Worm (Caenorhabditis elegans) whole organism, L4 larva: ENCODE results near the gene cpr-8.

Experiments used
- D1046.2 ChIP-seq: fragments of 200-800 bp; sonication (Bioruptor generic); IDR thresholded peaks from 2 replicates; pipeline ENCODE4 v1.3.6; 2022; ENCODE audit warnings: missing genetic modification characterization, missing compliant biosample characterization
- F10B5.3 ChIP-seq: sonication (generic microtip); optimal IDR thresholded peaks from 2 replicates; lab custom pipeline; 2016; ENCODE audit warnings: mild to moderate bottlenecking, missing genetic modification characterization, missing compliant biosample characterization
- F37D6.2 ChIP-seq: sonication (generic microtip); optimal IDR thresholded peaks from 2 replicates; lab custom pipeline; 2016; ENCODE audit warnings: mild to moderate bottlenecking, missing genetic modification characterization, missing compliant biosample characterization
- T20F7.1 ChIP-seq: fragments of 200-800 bp; sonication (Bioruptor generic); optimal IDR thresholded peaks from 2 replicates; lab custom pipeline; 2018; ENCODE audit warnings: mild to moderate bottlenecking, missing genetic modification characterization, missing compliant biosample characterization
- T26A8.4 ChIP-seq: fragments of 200-800 bp; sonication (Bioruptor generic); IDR thresholded peaks from 2 replicates; pipeline ENCODE4 v1.3.6; 2022; ENCODE audit warnings: missing genetic modification characterization, missing compliant biosample characterization
- ZK546.5 ChIP-seq, 2 experiments: sonication (generic microtip); optimal IDR thresholded peaks; 2 replicates each; lab custom pipeline; 2017; ENCODE audit warnings: missing biosample characterization in 2 of 2, missing genetic modification characterization in 2 of 2
- ama-1 ChIP-seq: fragments of 150-350 bp; optimal IDR thresholded peaks from 2 replicates; lab custom pipeline; 2014; ENCODE audit warnings: inconsistent platforms, mixed read lengths
- arid-1 ChIP-seq: fragments of 200-800 bp; sonication (Bioruptor generic); conservative IDR thresholded peaks from 2 replicates; pipeline ENCODE4 v1.3.6; 2022; ENCODE audit warnings: missing genetic modification reagents, missing genetic modification characterization, missing compliant biosample characterization
- ceh-82 ChIP-seq: sonication (generic microtip); optimal IDR thresholded peaks from 2 replicates; lab custom pipeline; 2017; ENCODE audit warnings: missing biosample characterization, missing genetic modification characterization
- cey-2 ChIP-seq: sonication (generic microtip); optimal IDR thresholded peaks from 3 replicates; lab custom pipeline; 2017; ENCODE audit warnings: missing genetic modification characterization, mild to moderate bottlenecking, missing compliant biosample characterization, antibody characterized with exemption, borderline replicate concordance; ENCODE audit not compliant: insufficient read depth
- daf-12 ChIP-seq: fragments of 150-350 bp; optimal IDR thresholded peaks from 2 replicates; lab custom pipeline; 2014; ENCODE audit warnings: missing biosample characterization, missing genetic modification reagents, missing genetic modification characterization
- daf-16 ChIP-seq, 3 experiments: sonication (generic microtip); optimal IDR thresholded peaks; 2 replicates each; lab custom pipeline; 2016 to 2017; ENCODE audit warnings: missing genetic modification characterization in 3 of 3, missing genetic modification reagents in 3 of 3, mild to moderate bottlenecking in 2 of 3, missing compliant biosample characterization in 2 of 3, missing biosample characterization in 1 of 3, moderate library complexity in 1 of 3
- daf-19 ChIP-seq: fragments of 200-800 bp; sonication (Bioruptor generic); conservative IDR thresholded peaks from 2 replicates; pipeline ENCODE4 v1.3.6; 2022; ENCODE audit warnings: missing genetic modification characterization, missing compliant biosample characterization
- daf-8 ChIP-seq: fragments of 200-800 bp; sonication (Bioruptor generic); IDR thresholded peaks from 2 replicates; pipeline ENCODE4 v1.3.6; 2022; ENCODE audit warnings: missing genetic modification characterization, missing compliant biosample characterization
- dmd-9 ChIP-seq: fragments of 200-800 bp; sonication (Bioruptor generic); IDR thresholded peaks from 2 replicates; pipeline ENCODE4 v1.3.6; 2022; ENCODE audit warnings: missing genetic modification reagents, missing genetic modification characterization, missing compliant biosample characterization
- dpl-1 ChIP-seq: fragments of 150-350 bp; optimal IDR thresholded peaks from 2 replicates; lab custom pipeline; 2014; ENCODE audit warnings: missing biosample characterization, missing genetic modification reagents, missing genetic modification characterization
- duxl-1 ChIP-seq: sonication (generic microtip); optimal IDR thresholded peaks from 2 replicates; lab custom pipeline; 2016; ENCODE audit warnings: mild to moderate bottlenecking, missing genetic modification characterization, moderate library complexity, missing compliant biosample characterization; ENCODE audit not compliant: poor library complexity
- dve-1 ChIP-seq: sonication (generic microtip); optimal IDR thresholded peaks from 2 replicates; lab custom pipeline; 2017; ENCODE audit warnings: antibody characterized with exemption, mild to moderate bottlenecking, missing genetic modification characterization, missing compliant biosample characterization; ENCODE audit not compliant: insufficient read depth
- egl-43 ChIP-seq: fragments of 200-800 bp; sonication (Bioruptor generic); IDR thresholded peaks from 2 replicates; pipeline ENCODE4 v1.3.6; 2022; ENCODE audit warnings: missing genetic modification reagents, missing genetic modification characterization, missing compliant biosample characterization
- gei-8 ChIP-seq: fragments of 200-800 bp; sonication (Bioruptor generic); optimal IDR thresholded peaks from 2 replicates; lab custom pipeline; 2018; ENCODE audit warnings: mild to moderate bottlenecking, missing genetic modification characterization, missing compliant biosample characterization
- hif-1 ChIP-seq, 2 experiments: sonication (generic microtip); optimal IDR thresholded peaks; 2 replicates each; lab custom pipeline; 2016 to 2017; ENCODE audit warnings: missing compliant biosample characterization in 2 of 2, missing genetic modification characterization in 2 of 2, missing genetic modification reagents in 2 of 2, missing genotype in 2 of 2, mild to moderate bottlenecking in 1 of 2
- hlh-11 ChIP-seq: fragments of 200-800 bp; sonication (Bioruptor generic); optimal IDR thresholded peaks from 2 replicates; lab custom pipeline; 2018; ENCODE audit warnings: mild to moderate bottlenecking, missing genetic modification characterization, missing compliant biosample characterization
- hmg-1.1 ChIP-seq: fragments of 200-800 bp; sonication (Bioruptor generic); IDR thresholded peaks from 2 replicates; pipeline ENCODE4 v1.3.6; 2022; ENCODE audit warnings: missing genetic modification reagents, missing genetic modification characterization, missing compliant biosample characterization
- jun-1 ChIP-seq: fragments of 150-350 bp; optimal IDR thresholded peaks from 2 replicates; lab custom pipeline; 2014; ENCODE audit warnings: missing biosample characterization, missing genetic modification reagents, missing genetic modification characterization
- lin-29 ChIP-seq: fragments of 200-800 bp; sonication (Bioruptor generic); IDR thresholded peaks from 2 replicates; pipeline ENCODE4 v1.3.6; 2022; ENCODE audit warnings: missing genetic modification reagents, missing genetic modification characterization, missing compliant biosample characterization
- lin-38 ChIP-seq: fragments of 200-800 bp; sonication (Bioruptor generic); IDR thresholded peaks from 2 replicates; pipeline ENCODE4 v1.3.6; 2022; ENCODE audit warnings: missing genetic modification reagents, missing genetic modification characterization, missing compliant biosample characterization
- lin-39 ChIP-seq: fragments of 150-350 bp; optimal IDR thresholded peaks from 2 replicates; lab custom pipeline; 2014; ENCODE audit warnings: missing biosample characterization, missing genetic modification reagents, missing genetic modification characterization
- lir-3 ChIP-seq: sonication (generic microtip); optimal IDR thresholded peaks from 2 replicates; lab custom pipeline; 2016; ENCODE audit warnings: mild to moderate bottlenecking, missing genetic modification characterization, missing compliant biosample characterization
- lsy-2 ChIP-seq, 2 experiments: fragments of 150-350 bp in 1 of 2; sonication (generic microtip) in 1 of 2; optimal IDR thresholded peaks; 2 replicates each; lab custom pipeline; 2014 to 2017; ENCODE audit warnings: missing biosample characterization in 2 of 2, missing genetic modification characterization in 2 of 2
- madf-9 ChIP-seq: fragments of 200-800 bp; sonication (Bioruptor generic); conservative IDR thresholded peaks from 2 replicates; pipeline ENCODE4 v1.3.6; 2022; ENCODE audit warnings: missing genetic modification reagents, missing genetic modification characterization, missing compliant biosample characterization
- mdt-29 ChIP-seq: fragments of 200-800 bp; sonication (Bioruptor generic); IDR thresholded peaks from 2 replicates; pipeline ENCODE4 v1.3.6; 2022; ENCODE audit warnings: missing genetic modification reagents, missing genetic modification characterization, missing compliant biosample characterization
- mep-1 ChIP-seq: fragments of 150-350 bp; sonication (generic microtip); optimal IDR thresholded peaks from 3 replicates; lab custom pipeline; 2014; ENCODE audit warnings: missing biosample characterization, missing genetic modification characterization
- mes-2 ChIP-seq: sonication (generic microtip); optimal IDR thresholded peaks from 2 replicates; lab custom pipeline; 2016; ENCODE audit warnings: missing genotype, mild to moderate bottlenecking, missing genetic modification characterization, missing compliant biosample characterization; ENCODE audit not compliant: poor library complexity, severe bottlenecking
- mxl-3 ChIP-seq: fragments of 200-800 bp; sonication (Bioruptor generic); optimal IDR thresholded peaks from 2 replicates; lab custom pipeline; 2018; ENCODE audit warnings: mild to moderate bottlenecking, missing genetic modification characterization, missing compliant biosample characterization
- nhr-111 ChIP-seq: fragments of 200-800 bp; sonication (Bioruptor generic); optimal IDR thresholded peaks from 2 replicates; lab custom pipeline; 2018; ENCODE audit warnings: mild to moderate bottlenecking, missing genetic modification characterization, missing compliant biosample characterization
- nhr-41 ChIP-seq: fragments of 200-800 bp; sonication (Bioruptor generic); IDR thresholded peaks from 2 replicates; pipeline ENCODE4 v1.3.6; 2022; ENCODE audit warnings: missing genetic modification reagents, missing genetic modification characterization, missing compliant biosample characterization
- nhr-48 ChIP-seq: sonication (generic microtip); optimal IDR thresholded peaks from 2 replicates; lab custom pipeline; 2016; ENCODE audit warnings: mild to moderate bottlenecking, missing genetic modification characterization, missing compliant biosample characterization
- nhr-77 ChIP-seq: fragments of 150-350 bp; optimal IDR thresholded peaks from 2 replicates; lab custom pipeline; 2014; ENCODE audit warnings: missing biosample characterization, missing genetic modification characterization
- pha-4 ChIP-seq, 2 experiments: fragments of 150-350 bp in 1 of 2; fragments of 200-800 bp in 1 of 2; sonication (Bioruptor generic) in 1 of 2; IDR thresholded peaks in 1 of 2; optimal IDR thresholded peaks in 1 of 2; 2 replicates each; pipeline versions ENCODE4 v1.3.6 to Lab custom; 2014 to 2022; ENCODE audit warnings: missing genetic modification characterization in 2 of 2, missing genetic modification reagents in 2 of 2, missing biosample characterization in 1 of 2, missing compliant biosample characterization in 1 of 2
- rbr-2 ChIP-seq: sonication (generic microtip); optimal IDR thresholded peaks from 2 replicates; lab custom pipeline; 2016; ENCODE audit warnings: missing genotype, missing genetic modification characterization, missing compliant biosample characterization
- saeg-2 ChIP-seq: fragments of 200-800 bp; sonication (Bioruptor generic); IDR thresholded peaks from 2 replicates; pipeline ENCODE4 v1.3.6; 2022; ENCODE audit warnings: missing genetic modification reagents, missing genetic modification characterization, missing compliant biosample characterization
- sdz-12 ChIP-seq: fragments of 200-800 bp; sonication (Bioruptor generic); optimal IDR thresholded peaks from 2 replicates; lab custom pipeline; 2018; ENCODE audit warnings: mild to moderate bottlenecking, missing genetic modification characterization, missing compliant biosample characterization
- set-16 ChIP-seq: fragments of 200-800 bp; sonication (Bioruptor generic); IDR thresholded peaks from 2 replicates; pipeline ENCODE4 v1.3.6; 2022; ENCODE audit warnings: missing genetic modification reagents, missing genetic modification characterization, missing compliant biosample characterization
- spr-1 ChIP-seq: sonication (generic microtip); optimal IDR thresholded peaks from 2 replicates; lab custom pipeline; 2016; ENCODE audit warnings: mild to moderate bottlenecking, missing genetic modification characterization, missing compliant biosample characterization
- unc-130 ChIP-seq: sonication (generic microtip); optimal IDR thresholded peaks from 2 replicates; lab custom pipeline; 2016; ENCODE audit warnings: missing genetic modification reagents, missing genetic modification characterization, missing compliant biosample characterization
- unc-39 ChIP-seq: sonication (generic microtip); optimal IDR thresholded peaks from 2 replicates; lab custom pipeline; 2017; ENCODE audit warnings: missing biosample characterization, missing genetic modification characterization
- zag-1 ChIP-seq: fragments of 150-350 bp; optimal IDR thresholded peaks from 2 replicates; lab custom pipeline; 2014; ENCODE audit warnings: missing biosample characterization, missing genetic modification characterization
- zip-2 ChIP-seq: fragments of 150-350 bp; optimal IDR thresholded peaks from 2 replicates; lab custom pipeline; 2014; ENCODE audit warnings: missing biosample characterization, missing genetic modification characterization

The cpr-8 gene

ce11 chrV:1154472-1155278 is 20.3 kb downstream of the cpr-8 start (continued):
- TF ChIP-seq dve-1 (tag; lab: Kevin White, UChicago) (no peak), saeg-2 (GFP tag; lab: Robert Waterston, UW) (no peak), nhr-41 (GFP tag; lab: Robert Waterston, UW) (no peak), ama-1 (lab: Kevin White, UChicago) (no peak), duxl-1 (tag; lab: Kevin White, UChicago) (no peak), nhr-77 (tag; lab: Kevin White, UChicago) (no peak), set-16 (GFP tag; lab: Robert Waterston, UW) (peak; percentile 60), sdz-12 (no peak), cey-2 (tag; lab: Kevin White, UChicago) (no peak), F10B5.3 (tag; lab: Kevin White, UChicago) (no peak), mxl-3 (GFP tag; lab: Kevin White, UChicago) (peak; percentile 36), hlh-11 (tag; lab: Kevin White, UChicago) (peak; percentile 57), pha-4 (GFP tag; IDR thresholded peaks at IDR 0.05; lab: Robert Waterston, UW) (no peak; the same call in 1 of the 2 replicates), pha-4 (tag; optimal IDR thresholded peaks at IDR 0.05; lab: Kevin White, UChicago) (no peak), daf-16 (GFP tag; optimal IDR thresholded peaks at IDR 0.05; lab: Kevin White, UChicago) (no peak), daf-16 (tag; optimal IDR thresholded peaks at IDR 0.05; lab: Kevin White, UChicago) (no peak), T26A8.4 (GFP tag; lab: Robert Waterston, UW) (peak; percentile 35; the same call in 1 of the 2 replicates), hif-1 (tag; optimal IDR thresholded peaks at IDR 0.05; lab: Kevin White, UChicago) (peak in 1 of 2 experiments; percentile 5), arid-1 (GFP tag; lab: Robert Waterston, UW) (no peak), jun-1 (tag; lab: Kevin White, UChicago) (no peak), ZK546.5 (tag; optimal IDR thresholded peaks at IDR 0.05; lab: Kevin White, UChicago) (no peak), lsy-2 (tag; optimal IDR thresholded peaks at IDR 0.05; lab: Kevin White, UChicago) (peak in 1 of 2 experiments; percentile 20), T20F7.1 (GFP tag; lab: Kevin White, UChicago) (no peak), nhr-111 (GFP tag; lab: Kevin White, UChicago) (peak; percentile 30), nhr-48 (tag; lab: Kevin White, UChicago) (no peak), lin-39 (tag; lab: Kevin White, UChicago) (no peak), D1046.2 (GFP tag; lab: Robert Waterston, UW) (no peak), daf-12 (tag; lab: Kevin White, UChicago) (no peak), dmd-9 (GFP tag; lab: Robert Waterston, UW) (no peak), gei-8 (GFP tag; lab: Kevin White, UChicago) (no peak), zip-2 (tag; lab: Kevin White, UChicago) (no peak), lin-38 (GFP tag; lab: Robert Waterston, UW) (peak; percentile 51), rbr-2 (tag; lab: Kevin White, UChicago) (no peak), unc-130 (no peak), lir-3 (tag; lab: Kevin White, UChicago) (no peak), ceh-82 (tag; lab: Kevin White, UChicago) (no peak), lin-29 (GFP tag; lab: Robert Waterston, UW) (0 out of 2 replicates have a peak, but pooled peaks have one; percentile 33), dpl-1 (no peak), daf-19 (no peak), madf-9 (GFP tag; lab: Robert Waterston, UW) (no peak), unc-39 (tag; lab: Kevin White, UChicago) (no peak), daf-8 (no peak), mep-1 (no peak), zag-1 (tag; lab: Kevin White, UChicago) (no peak), F37D6.2 (no peak), hmg-1.1 (GFP tag; lab: Robert Waterston, UW) (no peak), mdt-29 (no peak), spr-1 (tag; lab: Kevin White, UChicago) (no peak), mes-2 (tag; lab: Kevin White, UChicago) (peak; percentile 33), egl-43 (GFP tag; lab: Robert Waterston, UW) (no peak)
